Worm (Caenorhabditis elegans): ENCODE results near the gene pudl-2.

DNA sequence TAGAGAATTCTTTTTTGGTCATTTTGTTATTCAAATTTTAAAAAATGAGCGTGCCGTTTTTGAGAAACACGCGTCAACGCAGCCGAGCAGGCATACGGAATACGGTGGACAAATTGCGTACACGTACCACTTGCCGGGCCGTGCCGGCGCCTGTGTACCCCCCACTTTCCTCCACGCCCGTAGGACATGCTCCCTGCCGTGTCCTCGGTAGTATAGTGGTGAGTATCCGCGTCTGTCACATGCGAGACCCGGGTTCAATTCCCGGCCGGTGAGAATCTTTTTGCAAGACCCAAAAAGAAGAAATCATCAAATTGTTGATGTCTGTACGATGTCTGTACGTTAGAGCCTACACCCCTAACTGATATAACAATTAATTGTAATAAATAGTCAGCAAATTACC lies 26.5 kb upstream of the pudl-2 start:
- TF ChIP-seq nhr-11 (tag; optimal IDR thresholded peaks at IDR 0.05), result no peak
- TF ChIP-seq ama-1 (optimal IDR thresholded peaks at IDR 0.05), result no peak
- TF ChIP-seq ceh-82 (tag; optimal IDR thresholded peaks at IDR 0.05), result no peak

All from whole organism, L4 larva.